Fruit fly (Drosophila melanogaster) whole organism, embryonic: ENCODE results near the gene Ku80.
A peak's percentile ranks its signal among the peaks of the same experiment; 100 is the strongest.

Source experiments
- Atf3 ChIP-seq: fragments of 200-800 bp; sonication (Bioruptor generic); optimal IDR thresholded peaks from 3 replicates; lab custom pipeline; 2016; ENCODE audit warnings: missing biosample characterization, missing genetic modification characterization
- BEAF-32 ChIP-seq: fragments of 200-800 bp; sonication (Bioruptor generic); optimal IDR thresholded peaks from 3 replicates; lab custom pipeline; 2017; ENCODE audit warnings: missing biosample characterization, missing genetic modification characterization, mild to moderate bottlenecking, moderate library complexity, missing genetic modification reagents
- CG10274 ChIP-seq: fragments of 200-800 bp; sonication (Bioruptor generic); optimal IDR thresholded peaks from 3 replicates; lab custom pipeline; 2017; ENCODE audit warnings: missing biosample characterization, mild to moderate bottlenecking, missing genetic modification characterization
- CG10366 ChIP-seq: fragments of 200-800 bp; sonication (Bioruptor generic); IDR thresholded peaks from 2 replicates; pipeline ENCODE4 v1.3.6; 2022; ENCODE audit warnings: missing biosample characterization, missing genetic modification characterization
- CG10462 ChIP-seq: fragments of 200-800 bp; sonication (Bioruptor generic); optimal IDR thresholded peaks from 2 replicates; lab custom pipeline; 2016; ENCODE audit warnings: missing biosample characterization, missing genetic modification characterization
- CG12155 ChIP-seq: fragments of 200-800 bp; sonication (Bioruptor generic); optimal IDR thresholded peaks from 3 replicates; lab custom pipeline; 2016; ENCODE audit warnings: missing biosample characterization, missing genetic modification characterization
- CG13287 ChIP-seq: fragments of 200-800 bp; sonication (Bioruptor generic); IDR thresholded peaks from 2 replicates; pipeline ENCODE4 v1.3.6; 2022; ENCODE audit warnings: missing biosample characterization, missing genetic modification characterization; ENCODE audit not compliant: partially characterized antibody
- CG14050 ChIP-seq: fragments of 200-800 bp; sonication (Bioruptor generic); IDR thresholded peaks from 3 replicates; pipeline ENCODE4 v1.3.6; 2022; ENCODE audit warnings: missing biosample characterization, missing genetic modification characterization
- CG14441 ChIP-seq: fragments of 200-800 bp; sonication (Bioruptor generic); IDR thresholded peaks from 2 replicates; pipeline ENCODE4 v1.3.6; 2022; ENCODE audit warnings: missing biosample characterization, missing genetic modification characterization
- CG15479 ChIP-seq: fragments of 200-800 bp; sonication (Bioruptor generic); optimal IDR thresholded peaks from 3 replicates; lab custom pipeline; 2019; ENCODE audit warnings: missing biosample characterization, mild to moderate bottlenecking, missing genetic modification characterization, moderate library complexity
- CG1603 ChIP-seq: fragments of 200-800 bp; sonication (Bioruptor generic); optimal IDR thresholded peaks from 2 replicates; lab custom pipeline; 2019; ENCODE audit warnings: missing biosample characterization, mild to moderate bottlenecking, missing genetic modification characterization, moderate library complexity
- CG17802 ChIP-seq: fragments of 200-800 bp; sonication (Bioruptor generic); optimal IDR thresholded peaks from 2 replicates; lab custom pipeline; 2018; ENCODE audit warnings: missing biosample characterization, mild to moderate bottlenecking, missing genetic modification characterization, moderate library complexity
- CG2120 ChIP-seq: fragments of 200-800 bp; sonication (Bioruptor generic); optimal IDR thresholded peaks from 3 replicates; lab custom pipeline; 2016; ENCODE audit warnings: missing biosample characterization, missing genetic modification characterization
- CG2129 ChIP-seq: fragments of 200-800 bp; sonication (Bioruptor generic); IDR thresholded peaks from 2 replicates; pipeline ENCODE4 v1.3.6; 2022; ENCODE audit warnings: missing biosample characterization, missing genetic modification characterization; ENCODE audit not compliant: partially characterized antibody
- CG2678 ChIP-seq: fragments of 200-800 bp; sonication (Bioruptor generic); optimal IDR thresholded peaks from 3 replicates; lab custom pipeline; 2019; ENCODE audit warnings: missing biosample characterization, mild to moderate bottlenecking, missing genetic modification characterization, moderate library complexity
- CG31365 ChIP-seq: fragments of 200-800 bp; sonication (Bioruptor generic); optimal IDR thresholded peaks from 2 replicates; lab custom pipeline; 2018; ENCODE audit warnings: missing biosample characterization, mild to moderate bottlenecking, missing genetic modification characterization
- CG31388 ChIP-seq: fragments of 200-800 bp; sonication (Bioruptor generic); optimal IDR thresholded peaks from 2 replicates; lab custom pipeline; 2016; ENCODE audit warnings: missing biosample characterization, missing genetic modification characterization
- CG33213 ChIP-seq: fragments of 200-800 bp; sonication (Bioruptor generic); optimal IDR thresholded peaks from 3 replicates; lab custom pipeline; 2016; ENCODE audit warnings: missing biosample characterization, missing genetic modification characterization
- CG7357 ChIP-seq: fragments of 200-800 bp; sonication (Bioruptor generic); IDR thresholded peaks from 3 replicates; pipeline ENCODE4 v1.3.6; 2022; ENCODE audit warnings: missing biosample characterization, missing genetic modification characterization
- D19B ChIP-seq: fragments of 200-800 bp; sonication (Bioruptor generic); optimal IDR thresholded peaks from 2 replicates; lab custom pipeline; 2017; ENCODE audit warnings: missing biosample characterization, mild to moderate bottlenecking, missing genetic modification characterization
- HLHmδ ChIP-seq: fragments of 200-800 bp; sonication (Bioruptor generic); optimal IDR thresholded peaks from 2 replicates; lab custom pipeline; 2018; ENCODE audit warnings: missing biosample characterization, mild to moderate bottlenecking, missing genetic modification characterization, moderate library complexity
- Max ChIP-seq: fragments of 200-800 bp; sonication (Bioruptor generic); optimal IDR thresholded peaks from 2 replicates; lab custom pipeline; 2016; ENCODE audit warnings: missing biosample characterization, mild to moderate bottlenecking, missing genetic modification characterization
- Mes4 ChIP-seq: fragments of 200-800 bp; sonication (Bioruptor generic); optimal IDR thresholded peaks from 2 replicates; lab custom pipeline; 2016; ENCODE audit warnings: missing biosample characterization, missing genetic modification characterization
- NC2α ChIP-seq: fragments of 200-800 bp; sonication (Bioruptor generic); optimal IDR thresholded peaks from 2 replicates; lab custom pipeline; 2016; ENCODE audit warnings: missing biosample characterization, missing genetic modification characterization
- NC2β ChIP-seq: fragments of 200-800 bp; sonication (Bioruptor generic); optimal IDR thresholded peaks from 2 replicates; lab custom pipeline; 2016; ENCODE audit warnings: missing biosample characterization, missing genetic modification characterization
- NfI ChIP-seq: fragments of 200-800 bp; sonication (Bioruptor generic); optimal IDR thresholded peaks from 3 replicates; lab custom pipeline; 2018; ENCODE audit warnings: missing biosample characterization, mild to moderate bottlenecking, missing genetic modification characterization, moderate library complexity
- Opbp ChIP-seq: fragments of 200-800 bp; sonication (Bioruptor generic); IDR thresholded peaks from 3 replicates; pipeline ENCODE4 v1.3.6; 2022; ENCODE audit warnings: missing biosample characterization, missing genetic modification characterization; ENCODE audit not compliant: partially characterized antibody
- Optix ChIP-seq: fragments of 200-800 bp; sonication (Bioruptor generic); IDR thresholded peaks from 3 replicates; pipeline ENCODE4 v1.3.6; 2022; ENCODE audit warnings: missing biosample characterization, missing genetic modification characterization
- PHDP ChIP-seq: fragments of 200-800 bp; sonication (Bioruptor generic); optimal IDR thresholded peaks from 3 replicates; lab custom pipeline; 2018; ENCODE audit warnings: missing biosample characterization, mild to moderate bottlenecking, missing genetic modification characterization, moderate library complexity
- Sox100B ChIP-seq: fragments of 200-800 bp; sonication (Bioruptor generic); optimal IDR thresholded peaks from 3 replicates; lab custom pipeline; 2018; ENCODE audit warnings: missing biosample characterization, mild to moderate bottlenecking, missing genetic modification characterization
- Sox102F ChIP-seq: fragments of 200-800 bp; sonication (Bioruptor generic); optimal IDR thresholded peaks from 2 replicates; lab custom pipeline; 2018; ENCODE audit warnings: missing biosample characterization, mild to moderate bottlenecking, missing genetic modification characterization, moderate library complexity
- Sry-β ChIP-seq: fragments of 200-800 bp; sonication (Bioruptor generic); optimal IDR thresholded peaks from 2 replicates; lab custom pipeline; 2018; ENCODE audit warnings: missing biosample characterization, mild to moderate bottlenecking, missing genetic modification characterization, moderate library complexity
- Sry-δ ChIP-seq: fragments of 200-800 bp; sonication (Bioruptor generic); optimal IDR thresholded peaks from 2 replicates; lab custom pipeline; 2016; ENCODE audit warnings: missing biosample characterization, missing genetic modification characterization
- Xrp1 ChIP-seq: fragments of 200-800 bp; sonication (Bioruptor generic); IDR thresholded peaks from 2 replicates; pipeline ENCODE4 v1.3.6; 2022; ENCODE audit warnings: missing biosample characterization, missing genetic modification characterization
- YL-1 ChIP-seq: fragments of 200-800 bp; sonication (Bioruptor generic); optimal IDR thresholded peaks from 3 replicates; lab custom pipeline; 2017; ENCODE audit warnings: missing biosample characterization, mild to moderate bottlenecking, missing genetic modification characterization
- ash1 ChIP-seq: fragments of 200-800 bp; sonication (Bioruptor generic); optimal IDR thresholded peaks from 2 replicates; lab custom pipeline; 2018; ENCODE audit warnings: missing biosample characterization, mild to moderate bottlenecking, missing genetic modification characterization
- bigmax ChIP-seq: fragments of 200-800 bp; sonication (Bioruptor generic); optimal IDR thresholded peaks from 2 replicates; lab custom pipeline; 2018; ENCODE audit warnings: missing biosample characterization, mild to moderate bottlenecking, missing genetic modification characterization
- crc ChIP-seq: fragments of 200-800 bp; sonication (Bioruptor generic); optimal IDR thresholded peaks from 2 replicates; lab custom pipeline; 2016; ENCODE audit warnings: missing biosample characterization, missing genetic modification characterization
- dimm ChIP-seq: fragments of 200-800 bp; sonication (Bioruptor generic); IDR thresholded peaks from 2 replicates; pipeline ENCODE4 v1.3.6; 2022; ENCODE audit warnings: missing biosample characterization, missing genetic modification characterization
- dysf ChIP-seq: fragments of 200-800 bp; sonication (Bioruptor generic); IDR thresholded peaks from 3 replicates; pipeline ENCODE4 v1.3.6; 2022; ENCODE audit warnings: missing biosample characterization, missing genetic modification characterization
- esg ChIP-seq: fragments of 200-800 bp; sonication (Bioruptor generic); conservative IDR thresholded peaks from 2 replicates; pipeline ENCODE4 v1.3.6; 2022; ENCODE audit warnings: missing biosample characterization, missing genetic modification characterization
- fru ChIP-seq: fragments of >200 bp; optimal IDR thresholded peaks from 2 replicates; lab custom pipeline; 2017
- fu2 ChIP-seq: fragments of 200-800 bp; sonication (Bioruptor generic); optimal IDR thresholded peaks from 2 replicates; lab custom pipeline; 2016; ENCODE audit warnings: missing biosample characterization, missing genetic modification characterization
- hth ChIP-seq: fragments of >200 bp; optimal IDR thresholded peaks from 2 replicates; lab custom pipeline; 2017; ENCODE audit warnings: inconsistent platforms
- lov ChIP-seq, 2 experiments: fragments of 200-800 bp in 1 of 2; fragments of >200 bp in 1 of 2; sonication (Bioruptor generic) in 1 of 2; IDR thresholded peaks in 1 of 2; optimal IDR thresholded peaks in 1 of 2; 2 replicates in 1 of 2; 3 replicates in 1 of 2; pipeline versions ENCODE4 v1.3.6 to Lab custom; 2017 to 2022; ENCODE audit warnings: missing biosample characterization in 1 of 2, missing genetic modification characterization in 1 of 2
- pros ChIP-seq: fragments of 200-800 bp; sonication (Bioruptor generic); optimal IDR thresholded peaks from 3 replicates; lab custom pipeline; 2019; ENCODE audit warnings: missing biosample characterization, mild to moderate bottlenecking, missing genetic modification characterization, moderate library complexity
- pum ChIP-seq: fragments of 200-800 bp; sonication (Bioruptor generic); optimal IDR thresholded peaks from 2 replicates; lab custom pipeline; 2016; ENCODE audit warnings: missing biosample characterization, missing genetic modification characterization
- pzg ChIP-seq: fragments of 200-800 bp; sonication (Bioruptor generic); optimal IDR thresholded peaks from 3 replicates; lab custom pipeline; 2018; ENCODE audit warnings: missing biosample characterization, mild to moderate bottlenecking, missing genetic modification characterization, moderate library complexity
- so ChIP-seq: fragments of 200-800 bp; sonication (Bioruptor generic); IDR thresholded peaks from 3 replicates; pipeline ENCODE4 v1.3.6; 2022; ENCODE audit warnings: missing biosample characterization, missing genetic modification characterization

Ku80 gene

dm6 chr2L:15750523-15751258 lies 20.3 kb downstream of the Ku80 start, which contains the start of gene ND-B17 (continued):
- peak; percentile 43 for TF ChIP-seq NC2β (GFP tag; lab: Kevin White, UChicago)
- TF ChIP-seq so: 0 out of 3 replicates have a peak, but pooled peaks have one; percentile 7
- no peak for TF ChIP-seq Sry-β
- no peak for TF ChIP-seq NC2α (GFP tag; lab: Kevin White, UChicago)
- TF ChIP-seq hth: no peak
- TF ChIP-seq CG1603: peak; percentile 72
- no peak for TF ChIP-seq Opbp (GFP tag; lab: Robert Waterston, UW)
- peak; percentile 24 for TF ChIP-seq BEAF-32 (GFP tag; lab: Kevin White, UChicago)
- peak; percentile 21 for TF ChIP-seq CG12155
- TF ChIP-seq Mes4 (GFP tag; lab: Kevin White, UChicago): no peak
- no peak for TF ChIP-seq dimm (GFP tag; lab: Robert Waterston, UW)
- TF ChIP-seq CG14441 (GFP tag; lab: Robert Waterston, UW): peak; percentile 65
- peak; percentile 22; the same call in 2 of the 3 replicates for TF ChIP-seq CG14050 (GFP tag; lab: Robert Waterston, UW)
- no peak for TF ChIP-seq ash1
- TF ChIP-seq CG10366: peak; percentile 57
- TF ChIP-seq CG7357 (GFP tag; lab: Robert Waterston, UW): no peak
- TF ChIP-seq CG31388 (GFP tag; lab: Kevin White, UChicago): no peak
- peak; percentile 93 for TF ChIP-seq D19B (GFP tag; lab: Kevin White, UChicago)
- TF ChIP-seq NfI: no peak
- TF ChIP-seq Sox102F (GFP tag; lab: Kevin White, UChicago): no peak
- no peak for TF ChIP-seq CG10274 (GFP tag; lab: Kevin White, UChicago)
- peak; percentile 37 for TF ChIP-seq CG33213 (GFP tag; lab: Kevin White, UChicago)
- TF ChIP-seq crc: no peak
- TF ChIP-seq Sox100B (GFP tag; lab: Kevin White, UChicago): no peak
- no peak for TF ChIP-seq bigmax (GFP tag; lab: Kevin White, UChicago)
- TF ChIP-seq CG17802 (tag; lab: Kevin White, UChicago): no peak
- no peak for TF ChIP-seq lov (optimal IDR thresholded peaks at IDR 0.05; lab: Kevin White, UChicago)
- no peak for TF ChIP-seq lov (GFP tag; IDR thresholded peaks at IDR 0.05; lab: Robert Waterston, UW)
- no peak for TF ChIP-seq fru (lab: Kevin White, UChicago)
- peak; percentile 55; the same call in 1 of the 2 replicates for TF ChIP-seq esg (GFP tag; lab: Robert Waterston, UW)
- TF ChIP-seq pros: no peak
- no peak for TF ChIP-seq CG2678 (tag; lab: Kevin White, UChicago)
- TF ChIP-seq dysf (GFP tag; lab: Robert Waterston, UW): 0 out of 3 replicates have a peak, but pooled peaks have one; percentile 31
- peak; percentile 70 for TF ChIP-seq CG2120 (GFP tag; lab: Kevin White, UChicago)
- peak; percentile 50 for TF ChIP-seq YL-1 (GFP tag; lab: Kevin White, UChicago)
- no peak for TF ChIP-seq CG15479
- no peak for TF ChIP-seq HLHmδ (GFP tag; lab: Kevin White, UChicago)
- TF ChIP-seq PHDP (tag; lab: Kevin White, UChicago): no peak
- TF ChIP-seq CG10462: peak; percentile 19
- no peak for TF ChIP-seq CG31365 (tag; lab: Kevin White, UChicago)
- TF ChIP-seq Xrp1 (GFP tag; lab: Robert Waterston, UW): peak; percentile 65
- peak; percentile 76 for TF ChIP-seq pzg (GFP tag; lab: Kevin White, UChicago)
- TF ChIP-seq CG2129: no peak
- peak; percentile 27 for TF ChIP-seq fu2 (GFP tag; lab: Kevin White, UChicago)
- TF ChIP-seq CG13287: peak; percentile 59
- TF ChIP-seq pum (GFP tag; lab: Kevin White, UChicago): peak; percentile 70
- TF ChIP-seq Max: no peak
- no peak for TF ChIP-seq Optix (GFP tag; lab: Robert Waterston, UW)
- TF ChIP-seq Atf3 (GFP tag; lab: Kevin White, UChicago): peak; percentile 35
- TF ChIP-seq Sry-δ (GFP tag; lab: Kevin White, UChicago): peak; percentile 12
